Worm (Caenorhabditis elegans) whole organism, young adult: ENCODE data around the gene F47B8.18.

Experiments
- B0035.1 ChIP-seq: sonication (generic microtip); optimal IDR thresholded peaks from 2 replicates; lab custom pipeline; 2016; ENCODE audit warnings: missing genetic modification characterization, mild to moderate bottlenecking, missing compliant biosample characterization, missing genotype, missing genetic modification reagents
- B0336.3 ChIP-seq: fragments of 200-800 bp; sonication (Bioruptor generic); IDR thresholded peaks from 2 replicates; pipeline ENCODE4 v1.3.6; 2022; ENCODE audit warnings: missing genetic modification characterization, missing compliant biosample characterization
- F39B2.1 ChIP-seq: fragments of 200-800 bp; sonication (Bioruptor generic); IDR thresholded peaks from 2 replicates; pipeline ENCODE4 v1.3.6; 2022; ENCODE audit warnings: missing genetic modification reagents, missing genetic modification characterization, missing compliant biosample characterization
- F52B5.7 ChIP-seq: sonication (generic microtip); optimal IDR thresholded peaks from 2 replicates; lab custom pipeline; 2016; ENCODE audit warnings: mild to moderate bottlenecking, missing genetic modification characterization, missing compliant biosample characterization
- Y53F4B.3 ChIP-seq: fragments of 200-800 bp; sonication (Bioruptor generic); IDR thresholded peaks from 2 replicates; pipeline ENCODE4 v1.3.6; 2022; ENCODE audit warnings: missing genetic modification reagents, missing genetic modification characterization, missing compliant biosample characterization
- ZK185.1 ChIP-seq: sonication (generic microtip); optimal IDR thresholded peaks from 2 replicates; lab custom pipeline; 2016; ENCODE audit warnings: mild to moderate bottlenecking, missing genetic modification characterization, missing compliant biosample characterization; ENCODE audit not compliant: poor library complexity, severe bottlenecking
- akir-1 ChIP-seq: fragments of 200-800 bp; sonication (Bioruptor generic); optimal IDR thresholded peaks from 2 replicates; lab custom pipeline; 2018; ENCODE audit warnings: mild to moderate bottlenecking, missing genetic modification characterization, moderate library complexity, missing compliant biosample characterization
- athp-1 ChIP-seq: sonication (generic microtip); optimal IDR thresholded peaks from 2 replicates; lab custom pipeline; 2017; ENCODE audit warnings: mild to moderate bottlenecking, missing genetic modification characterization, missing compliant biosample characterization
- ccch-3 ChIP-seq: fragments of 200-800 bp; sonication (Bioruptor generic); optimal IDR thresholded peaks from 2 replicates; lab custom pipeline; 2018; ENCODE audit warnings: mild to moderate bottlenecking, missing genetic modification characterization, missing compliant biosample characterization
- cebp-1 ChIP-seq, 2 experiments: fragments of 200-800 bp in 1 of 2; sonication (Bioruptor generic) in 1 of 2; sonication (generic microtip) in 1 of 2; IDR thresholded peaks in 1 of 2; optimal IDR thresholded peaks in 1 of 2; 2 replicates each; pipeline versions ENCODE4 v1.3.6 to Lab custom; 2017 to 2022; ENCODE audit warnings: missing compliant biosample characterization in 2 of 2, missing genetic modification characterization in 2 of 2, mild to moderate bottlenecking in 1 of 2, missing genetic modification reagents in 1 of 2, moderate library complexity in 1 of 2
- cebp-2 ChIP-seq: fragments of 200-800 bp; sonication (Bioruptor generic); IDR thresholded peaks from 2 replicates; pipeline ENCODE4 v1.3.6; 2022; ENCODE audit warnings: missing genetic modification characterization, missing compliant biosample characterization
- ceh-40 ChIP-seq: fragments of 200-800 bp; sonication (Bioruptor generic); IDR thresholded peaks from 2 replicates; pipeline ENCODE4 v1.3.6; 2022; ENCODE audit warnings: missing genetic modification characterization, missing compliant biosample characterization
- ceh-58 ChIP-seq: fragments of 200-800 bp; sonication (Bioruptor generic); IDR thresholded peaks from 2 replicates; pipeline ENCODE4 v1.3.6; 2022; ENCODE audit warnings: missing genetic modification characterization, missing compliant biosample characterization
- chd-7 ChIP-seq: sonication (generic microtip); optimal IDR thresholded peaks from 2 replicates; lab custom pipeline; 2016; ENCODE audit warnings: mild to moderate bottlenecking, missing genetic modification characterization, moderate library complexity, missing compliant biosample characterization
- dpff-1 ChIP-seq: sonication (generic microtip); optimal IDR thresholded peaks from 2 replicates; lab custom pipeline; 2017; ENCODE audit warnings: mild to moderate bottlenecking, missing genetic modification characterization, missing compliant biosample characterization
- efl-1 ChIP-seq: fragments of 150-350 bp; optimal IDR thresholded peaks from 2 replicates; lab custom pipeline; 2014; ENCODE audit warnings: missing biosample characterization, missing genetic modification reagents, missing genetic modification characterization
- ets-4 ChIP-seq: fragments of 200-800 bp; sonication (Bioruptor generic); optimal IDR thresholded peaks from 2 replicates; lab custom pipeline; 2018; ENCODE audit warnings: mild to moderate bottlenecking, missing genetic modification characterization, missing compliant biosample characterization
- him-1 ChIP-seq: sonication (generic microtip); optimal IDR thresholded peaks from 2 replicates; lab custom pipeline; 2016; ENCODE audit warnings: missing genotype, missing genetic modification reagents, missing genetic modification characterization, missing compliant biosample characterization
- hmg-1.2 ChIP-seq: fragments of 200-800 bp; sonication (Bioruptor generic); IDR thresholded peaks from 2 replicates; pipeline ENCODE4 v1.3.6; 2022; ENCODE audit warnings: missing genetic modification reagents, missing genetic modification characterization, missing compliant biosample characterization
- hmg-20 ChIP-seq: fragments of 200-800 bp; sonication (Bioruptor generic); IDR thresholded peaks from 2 replicates; pipeline ENCODE4 v1.3.6; 2022; ENCODE audit warnings: missing genetic modification reagents, missing genetic modification characterization, missing compliant biosample characterization
- let-526 ChIP-seq: fragments of 200-800 bp; sonication (Bioruptor generic); IDR thresholded peaks from 2 replicates; pipeline ENCODE4 v1.3.6; 2022; ENCODE audit warnings: missing genetic modification reagents, missing genetic modification characterization, missing compliant biosample characterization
- lin-40 ChIP-seq: sonication (generic microtip); optimal IDR thresholded peaks from 2 replicates; lab custom pipeline; 2016; ENCODE audit warnings: missing genetic modification characterization, mild to moderate bottlenecking, missing compliant biosample characterization, missing genotype, missing genetic modification reagents
- lin-54 ChIP-seq: fragments of 200-800 bp; sonication (Bioruptor generic); optimal IDR thresholded peaks from 2 replicates; lab custom pipeline; 2018; ENCODE audit warnings: mild to moderate bottlenecking, missing genetic modification characterization, missing compliant biosample characterization
- lir-1 ChIP-seq: fragments of 200-800 bp; sonication (Bioruptor generic); conservative IDR thresholded peaks from 2 replicates; pipeline ENCODE4 v1.3.6; 2022; ENCODE audit warnings: missing genetic modification reagents, missing genetic modification characterization, missing compliant biosample characterization
- lsl-1 ChIP-seq: fragments of 200-800 bp; sonication (Bioruptor generic); optimal IDR thresholded peaks from 2 replicates; lab custom pipeline; 2018; ENCODE audit warnings: mild to moderate bottlenecking, missing genetic modification characterization, moderate library complexity, missing compliant biosample characterization
- lsy-27 ChIP-seq: sonication (generic microtip); optimal IDR thresholded peaks from 2 replicates; lab custom pipeline; 2017; ENCODE audit warnings: missing genetic modification characterization, mild to moderate bottlenecking, missing compliant biosample characterization, antibody characterized with exemption, missing genotype, borderline replicate concordance; ENCODE audit not compliant: insufficient read depth
- madf-8 ChIP-seq: fragments of 200-800 bp; sonication (Bioruptor generic); conservative IDR thresholded peaks from 2 replicates; pipeline ENCODE4 v1.3.6; 2022; ENCODE audit warnings: missing genetic modification reagents, missing genetic modification characterization, missing compliant biosample characterization
- mcd-1 ChIP-seq: fragments of 200-800 bp; sonication (Bioruptor generic); IDR thresholded peaks from 2 replicates; pipeline ENCODE4 v1.3.6; 2022; ENCODE audit warnings: missing genetic modification reagents, missing genetic modification characterization, missing compliant biosample characterization
- nfyb-1 ChIP-seq: fragments of 200-800 bp; sonication (Bioruptor generic); IDR thresholded peaks from 2 replicates; pipeline ENCODE4 v1.3.6; 2022; ENCODE audit warnings: missing genetic modification reagents, missing genetic modification characterization, missing compliant biosample characterization
- nhr-120 ChIP-seq: fragments of 200-800 bp; sonication (Bioruptor generic); IDR thresholded peaks from 2 replicates; pipeline ENCODE4 v1.3.6; 2022; ENCODE audit warnings: missing genetic modification characterization, missing compliant biosample characterization
- nhr-179 ChIP-seq: sonication (generic microtip); optimal IDR thresholded peaks from 2 replicates; lab custom pipeline; 2016; ENCODE audit warnings: mild to moderate bottlenecking, missing genetic modification characterization, missing compliant biosample characterization
- nhr-80 ChIP-seq: sonication (generic microtip); optimal IDR thresholded peaks from 2 replicates; lab custom pipeline; 2016; ENCODE audit warnings: missing genetic modification characterization, missing compliant biosample characterization
- pbrm-1 ChIP-seq: fragments of 200-800 bp; sonication (Bioruptor generic); IDR thresholded peaks from 2 replicates; pipeline ENCODE4 v1.3.6; 2022; ENCODE audit warnings: missing genetic modification reagents, missing genetic modification characterization, missing compliant biosample characterization
- rcor-1 ChIP-seq: fragments of 200-800 bp; sonication (Bioruptor generic); IDR thresholded peaks from 2 replicates; pipeline ENCODE4 v1.3.6; 2022; ENCODE audit warnings: missing genetic modification reagents, missing genetic modification characterization, missing compliant biosample characterization
- rec-8 ChIP-seq, 2 experiments: sonication (generic microtip); optimal IDR thresholded peaks; 2 replicates each; lab custom pipeline; 2016; ENCODE audit warnings: mild to moderate bottlenecking in 2 of 2, missing genetic modification characterization in 2 of 2, missing genetic modification reagents in 2 of 2, missing genotype in 2 of 2, missing biosample characterization in 1 of 2, missing compliant biosample characterization in 1 of 2, moderate library complexity in 1 of 2
- repo-1 ChIP-seq: sonication (generic microtip); optimal IDR thresholded peaks from 2 replicates; lab custom pipeline; 2017; ENCODE audit warnings: mild to moderate bottlenecking, missing genetic modification characterization, missing compliant biosample characterization
- rpc-1 ChIP-seq, 2 experiments: fragments of 150-350 bp in 1 of 2; sonication (generic microtip) in 1 of 2; optimal IDR thresholded peaks; 2 replicates each; lab custom pipeline; 2014 to 2018; ENCODE audit warnings: missing biosample characterization in 1 of 2, missing genetic modification characterization in 1 of 2, missing genetic modification reagents in 1 of 2, missing genotype in 1 of 2
- sdz-38 ChIP-seq: sonication (generic microtip); optimal IDR thresholded peaks from 2 replicates; lab custom pipeline; 2016; ENCODE audit warnings: missing genotype, missing genetic modification characterization, missing compliant biosample characterization
- sea-2 ChIP-seq: fragments of 200-800 bp; sonication (Bioruptor generic); IDR thresholded peaks from 2 replicates; pipeline ENCODE4 v1.3.6; 2022; ENCODE audit warnings: missing genetic modification characterization, missing compliant biosample characterization
- snpc-1.1 ChIP-seq: sonication (generic microtip); optimal IDR thresholded peaks from 2 replicates; lab custom pipeline; 2017; ENCODE audit warnings: missing genetic modification characterization, mild to moderate bottlenecking, missing compliant biosample characterization, antibody characterized with exemption, moderate library complexity, missing genotype, missing genetic modification reagents; ENCODE audit not compliant: insufficient read depth
- snpc-1.3 ChIP-seq: sonication (generic microtip); optimal IDR thresholded peaks from 2 replicates; lab custom pipeline; 2017; ENCODE audit warnings: missing genetic modification characterization, mild to moderate bottlenecking, missing compliant biosample characterization, antibody characterized with exemption, moderate library complexity, missing genotype, missing genetic modification reagents; ENCODE audit not compliant: insufficient read depth
- tbx-9 ChIP-seq: sonication (generic microtip); optimal IDR thresholded peaks from 2 replicates; lab custom pipeline; 2016; ENCODE audit warnings: borderline replicate concordance, missing genetic modification characterization, inconsistent platforms, missing compliant biosample characterization
- zfh-2 ChIP-seq: fragments of 200-800 bp; sonication (Bioruptor generic); conservative IDR thresholded peaks from 2 replicates; pipeline ENCODE4 v1.3.6; 2022; ENCODE audit warnings: missing genetic modification reagents, missing genetic modification characterization, missing compliant biosample characterization
- ztf-26 ChIP-seq: sonication (generic microtip); optimal IDR thresholded peaks from 2 replicates; lab custom pipeline; 2017; ENCODE audit warnings: missing genetic modification characterization, missing compliant biosample characterization
- ztf-28 ChIP-seq: fragments of 200-800 bp; sonication (Bioruptor generic); IDR thresholded peaks from 2 replicates; pipeline ENCODE4 v1.3.6; 2022; ENCODE audit warnings: missing genetic modification reagents, missing genetic modification characterization, missing compliant biosample characterization
- ztf-6 ChIP-seq: fragments of 200-800 bp; sonication (Bioruptor generic); IDR thresholded peaks from 2 replicates; pipeline ENCODE4 v1.3.6; 2022; ENCODE audit warnings: missing genetic modification reagents, missing genetic modification characterization, missing compliant biosample characterization

The F47B8.18 gene

ce11 chrV:14354258-14354877 lies 29.1 kb upstream of the F47B8.18 start, which contains the start of gene Y49A3A.3 (continued):
- peak; percentile 15 for TF ChIP-seq snpc-1.1 (tag; lab: Kevin White, UChicago)
- no peak for TF ChIP-seq sea-2 (GFP tag; lab: Robert Waterston, UW)
- TF ChIP-seq rpc-1 (optimal IDR thresholded peaks at IDR 0.05; lab: Kevin White, UChicago), result no peak
- TF ChIP-seq rpc-1 (tag; optimal IDR thresholded peaks at IDR 0.05; lab: Kevin White, UChicago), result no peak
- peak; percentile 43 for TF ChIP-seq lin-54 (GFP tag; lab: Kevin White, UChicago)
- no peak for TF ChIP-seq ceh-58
- TF ChIP-seq cebp-2 (GFP tag; lab: Robert Waterston, UW), result 0 out of 2 replicates have a peak, but pooled peaks have one; percentile 60
- TF ChIP-seq F39B2.1 (GFP tag; lab: Robert Waterston, UW), result peak; percentile 68; the same call in 1 of the 2 replicates
- peak; percentile 49 for TF ChIP-seq mcd-1 (GFP tag; lab: Robert Waterston, UW)
- no peak for TF ChIP-seq rec-8 (tag; optimal IDR thresholded peaks at IDR 0.05; lab: Kevin White, UChicago)
- no peak for TF ChIP-seq ceh-40 (GFP tag; lab: Robert Waterston, UW)
- peak; percentile 43 for TF ChIP-seq dpff-1 (tag; lab: Kevin White, UChicago)
- TF ChIP-seq rcor-1 (GFP tag; lab: Robert Waterston, UW), result no peak
- peak; percentile 78 for TF ChIP-seq nfyb-1 (GFP tag; lab: Robert Waterston, UW)
- no peak for TF ChIP-seq ccch-3 (GFP tag; lab: Kevin White, UChicago)
- TF ChIP-seq repo-1, result peak; percentile 95
- peak; percentile 94 for TF ChIP-seq B0336.3
- peak; percentile 25 for TF ChIP-seq nhr-80
- TF ChIP-seq ets-4 (GFP tag; lab: Kevin White, UChicago), result no peak
- no peak for TF ChIP-seq sdz-38 (tag; lab: Kevin White, UChicago)
- TF ChIP-seq lir-1 (GFP tag; lab: Robert Waterston, UW), result no peak
- no peak for TF ChIP-seq nhr-120 (GFP tag; lab: Robert Waterston, UW)
- TF ChIP-seq pbrm-1 (GFP tag; lab: Robert Waterston, UW), result peak; percentile 76
- no peak for TF ChIP-seq lsy-27 (tag; lab: Kevin White, UChicago)
- no peak for TF ChIP-seq efl-1
- TF ChIP-seq ztf-26, result peak; percentile 72
- TF ChIP-seq hmg-1.2, result peak; percentile 23; the same call in 1 of the 2 replicates
- no peak for TF ChIP-seq cebp-1 (GFP tag; IDR thresholded peaks at IDR 0.05; lab: Robert Waterston, UW)
- peak; percentile 70 for TF ChIP-seq cebp-1 (tag; optimal IDR thresholded peaks at IDR 0.05; lab: Kevin White, UChicago)
- TF ChIP-seq ZK185.1 (tag; lab: Kevin White, UChicago), result peak; percentile 56
- TF ChIP-seq snpc-1.3 (tag; lab: Kevin White, UChicago), result no peak
- no peak for TF ChIP-seq ztf-6
- peak; percentile 13 for TF ChIP-seq akir-1 (GFP tag; lab: Kevin White, UChicago)
- TF ChIP-seq lsl-1 (GFP tag; lab: Kevin White, UChicago), result peak; percentile 2
- no peak for TF ChIP-seq zfh-2 (GFP tag; lab: Robert Waterston, UW)
- no peak for TF ChIP-seq him-1 (tag; lab: Kevin White, UChicago)
- TF ChIP-seq B0035.1 (tag; lab: Kevin White, UChicago), result peak; percentile 65
- TF ChIP-seq chd-7 (tag; lab: Kevin White, UChicago), result peak; percentile 91
- TF ChIP-seq nhr-179 (tag; lab: Kevin White, UChicago), result no peak
- peak; percentile 87 for TF ChIP-seq F52B5.7 (tag; lab: Kevin White, UChicago)
- TF ChIP-seq athp-1, result peak; percentile 88
- TF ChIP-seq madf-8 (GFP tag; lab: Robert Waterston, UW), result no peak
- no peak for TF ChIP-seq let-526 (GFP tag; lab: Robert Waterston, UW)
- no peak for TF ChIP-seq tbx-9 (tag; lab: Kevin White, UChicago)
- peak; percentile 82 for TF ChIP-seq lin-40 (tag; lab: Kevin White, UChicago)
- no peak for TF ChIP-seq hmg-20
- TF ChIP-seq ztf-28 (GFP tag; lab: Robert Waterston, UW), result no peak
- TF ChIP-seq Y53F4B.3 (GFP tag; lab: Robert Waterston, UW), result no peak
